Worm (Caenorhabditis elegans) whole organism, early embryonic: ENCODE data around the gene sri-27.

Experiments used
- ets-7 ChIP-seq: sonication (generic microtip); optimal IDR thresholded peaks from 2 replicates; lab custom pipeline; 2016; ENCODE audit warnings: missing genotype, missing genetic modification characterization, missing compliant biosample characterization
- flt-1 ChIP-seq: fragments of 200-800 bp; sonication (Bioruptor generic); IDR thresholded peaks from 2 replicates; pipeline ENCODE4 v1.3.6; 2022; ENCODE audit warnings: missing genetic modification characterization, missing compliant biosample characterization
- hnd-1 ChIP-seq: sonication (generic microtip); optimal IDR thresholded peaks from 2 replicates; lab custom pipeline; 2016; ENCODE audit warnings: missing genetic modification characterization, missing compliant biosample characterization
- sea-1 ChIP-seq: fragments of 200-800 bp; sonication (Bioruptor generic); conservative IDR thresholded peaks from 2 replicates; pipeline ENCODE4 v1.3.6; 2022; ENCODE audit warnings: missing genetic modification characterization, missing compliant biosample characterization

- TF ChIP-seq ets-7 (tag; lab: Kevin White, UChicago) (no peak), hnd-1 (tag; lab: Kevin White, UChicago) (no peak), flt-1 (GFP tag; lab: Robert Waterston, UW) (no peak), sea-1 (GFP tag; lab: Robert Waterston, UW) (no peak)
Measured at ce11 chrV:1751449-1751848, 26.0 kb downstream of the sri-27 start, which contains the start of gene srh-199.
